Fruit fly (Drosophila melanogaster) whole organism, prepupa: ENCODE measurements around the gene Ctr1C.
A peak's percentile ranks its signal among the peaks of the same experiment; 100 is the strongest.

Source experiments
- Blimp-1 ChIP-seq: fragments of 200-800 bp; sonication (Bioruptor generic); optimal IDR thresholded peaks from 3 replicates; lab custom pipeline; 2017; ENCODE audit warnings: missing biosample characterization, missing genetic modification characterization, mild to moderate bottlenecking, moderate library complexity, missing genetic modification reagents
- CG11902 ChIP-seq: fragments of 200-800 bp; sonication (Bioruptor generic); optimal IDR thresholded peaks from 3 replicates; lab custom pipeline; 2016; ENCODE audit warnings: missing biosample characterization, missing genetic modification characterization
- CG15336 ChIP-seq: fragments of 200-800 bp; sonication (Bioruptor generic); IDR thresholded peaks from 2 replicates; pipeline ENCODE4 v1.3.6; 2022; ENCODE audit warnings: missing biosample characterization, missing genetic modification characterization
- CG6163 ChIP-seq: fragments of 200-800 bp; sonication (Bioruptor generic); IDR thresholded peaks from 3 replicates; pipeline ENCODE4 v1.3.6; 2022; ENCODE audit warnings: missing biosample characterization, missing genetic modification characterization
- CG6808 ChIP-seq: fragments of 200-800 bp; sonication (Bioruptor generic); optimal IDR thresholded peaks from 3 replicates; lab custom pipeline; 2017; ENCODE audit warnings: missing biosample characterization, missing genetic modification characterization, mild to moderate bottlenecking, moderate library complexity, missing genetic modification reagents
- CG8119 ChIP-seq: fragments of 200-800 bp; sonication (Bioruptor generic); IDR thresholded peaks from 3 replicates; pipeline ENCODE4 v1.3.6; 2022; ENCODE audit warnings: missing biosample characterization, missing genetic modification characterization
- Eip93F ChIP-seq: fragments of 200-800 bp; sonication (Bioruptor generic); optimal IDR thresholded peaks from 2 replicates; lab custom pipeline; 2016; ENCODE audit warnings: missing biosample characterization, mild to moderate bottlenecking, missing genetic modification characterization
- Hr39 ChIP-seq: fragments of 200-800 bp; sonication (Bioruptor generic); optimal IDR thresholded peaks from 2 replicates; lab custom pipeline; 2016; ENCODE audit warnings: missing biosample characterization, missing genetic modification characterization
- fd85E ChIP-seq: fragments of 200-800 bp; sonication (Bioruptor generic); optimal IDR thresholded peaks from 3 replicates; lab custom pipeline; 2016; ENCODE audit warnings: missing biosample characterization, missing genetic modification characterization
- net ChIP-seq: fragments of 200-800 bp; sonication (Bioruptor generic); optimal IDR thresholded peaks from 3 replicates; lab custom pipeline; 2016; ENCODE audit warnings: missing biosample characterization, missing genetic modification characterization

DNA sequence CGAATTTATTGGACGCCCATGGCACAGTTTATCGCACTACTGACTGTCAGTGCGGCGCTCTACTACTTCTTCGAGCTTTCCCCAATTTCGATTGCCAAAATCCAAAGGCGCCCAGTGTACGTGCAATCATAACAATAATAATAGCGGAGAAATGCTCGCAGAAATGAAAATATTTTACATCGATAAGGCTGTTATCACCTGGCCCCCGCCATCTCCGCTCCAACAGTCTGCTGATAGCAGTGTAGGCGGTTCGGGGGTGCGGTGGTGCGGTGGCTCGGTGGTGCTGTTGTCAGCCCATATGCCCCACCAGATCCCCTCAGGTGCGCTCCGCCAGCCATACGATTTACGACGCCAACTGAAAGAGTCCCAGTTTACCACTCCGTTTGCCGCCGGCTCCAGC is 48.9 kb downstream of the Ctr1C start:
- TF ChIP-seq CG11902 (no peak), CG6163 (GFP tag; lab: Robert Waterston, UW) (0 out of 3 replicates have a peak, but pooled peaks have one; percentile 30), CG15336 (GFP tag; lab: Robert Waterston, UW) (no peak), CG6808 (no peak), CG8119 (no peak), Hr39 (GFP tag; lab: Kevin White, UChicago) (no peak), net (GFP tag; lab: Kevin White, UChicago) (no peak), Blimp-1 (GFP tag; lab: Kevin White, UChicago) (no peak), fd85E (GFP tag; lab: Kevin White, UChicago) (no peak), Eip93F (GFP tag; lab: Kevin White, UChicago) (no peak)
